Fruit fly (Drosophila melanogaster) whole organism, adult: ENCODE results near the gene Drsl5.

ENCODE experiments used
- CG12768 ChIP-seq: fragments of 200-800 bp; sonication (Bioruptor generic); optimal IDR thresholded peaks from 2 replicates; lab custom pipeline; 2017; ENCODE audit warnings: missing biosample characterization, missing genetic modification characterization, mild to moderate bottlenecking, moderate library complexity, missing genetic modification reagents
- CG5204 ChIP-seq: fragments of 200-800 bp; sonication (Bioruptor generic); optimal IDR thresholded peaks from 2 replicates; lab custom pipeline; 2016; ENCODE audit warnings: missing biosample characterization, missing genetic modification characterization
- pad ChIP-seq: fragments of 200-800 bp; sonication (Bioruptor generic); optimal IDR thresholded peaks from 3 replicates; lab custom pipeline; 2017; ENCODE audit warnings: missing biosample characterization, missing genetic modification characterization, mild to moderate bottlenecking, moderate library complexity, missing genetic modification reagents

DNA sequence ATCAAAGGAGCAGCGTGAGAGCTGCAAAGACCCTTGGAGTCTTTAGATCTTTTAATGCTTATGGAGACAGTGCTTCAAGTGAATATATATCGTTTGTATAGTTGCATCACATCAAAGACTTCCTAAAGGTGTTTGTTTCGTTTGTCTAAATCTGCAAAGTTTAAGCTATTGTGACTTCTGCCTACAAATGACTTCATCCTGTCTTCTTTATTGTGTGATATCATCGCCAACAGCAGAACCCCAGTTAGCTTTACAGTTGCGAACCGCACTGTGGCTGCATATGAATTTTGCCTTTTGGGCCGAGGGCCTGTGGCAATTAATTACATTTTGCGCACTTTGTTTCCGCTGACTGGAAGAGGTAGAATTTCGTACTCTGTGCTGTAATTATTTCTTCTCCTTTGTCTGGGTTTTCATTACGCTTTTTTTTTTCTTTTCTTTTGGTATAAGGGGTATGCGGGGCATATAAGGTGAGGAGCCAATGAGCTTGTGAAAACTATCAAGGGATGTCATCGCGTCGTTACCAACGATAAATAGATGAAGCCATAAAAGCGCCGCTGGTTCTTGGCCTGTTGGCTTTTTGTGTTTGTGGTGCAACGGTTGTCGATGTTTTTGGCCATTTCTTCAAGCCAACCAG, 25.8 kb downstream of the Drsl5 start:
- TF ChIP-seq CG12768 (GFP tag; lab: Kevin White, UChicago) (no peak), CG5204 (no peak), pad (GFP tag; lab: Kevin White, UChicago) (no peak)
